Worm (Caenorhabditis elegans): ENCODE measurements around the gene ndx-3.

ce11 chrII:4960690-4961089 is 7.3 kb downstream of the ndx-3 start:
- TF ChIP-seq ama-1 (optimal IDR thresholded peaks at IDR 0.05) (no peak), pes-1 (GFP tag; IDR thresholded peaks at IDR 0.05) (no peak)
